Worm (Caenorhabditis elegans) whole organism, mixed stage, embryonic: ENCODE results near the gene Y71H2AM.11.

Source experiments
- ces-1 ChIP-seq: fragments of 150-350 bp; optimal IDR thresholded peaks from 2 replicates; lab custom pipeline; 2014; ENCODE audit warnings: missing biosample characterization, missing genetic modification reagents, missing genetic modification characterization
- flh-1 ChIP-seq: fragments of 200-800 bp; sonication (Bioruptor generic); optimal IDR thresholded peaks from 2 replicates; lab custom pipeline; 2018; ENCODE audit warnings: mild to moderate bottlenecking, missing genetic modification characterization, moderate library complexity, missing compliant biosample characterization
- lin-13 ChIP-seq: fragments of 150-350 bp; optimal IDR thresholded peaks from 2 replicates; lab custom pipeline; 2014; ENCODE audit warnings: missing biosample characterization, missing genetic modification characterization
- lin-32 ChIP-seq: fragments of 200-800 bp; sonication (Bioruptor generic); optimal IDR thresholded peaks from 2 replicates; lab custom pipeline; 2018; ENCODE audit warnings: mild to moderate bottlenecking, missing genetic modification characterization, missing compliant biosample characterization
- nhr-12 ChIP-seq: fragments of 150-350 bp; optimal IDR thresholded peaks from 2 replicates; lab custom pipeline; 2014; ENCODE audit warnings: missing biosample characterization, missing genetic modification characterization
- nhr-237 ChIP-seq: fragments of 150-350 bp; optimal IDR thresholded peaks from 2 replicates; lab custom pipeline; 2014; ENCODE audit warnings: missing biosample characterization, missing genetic modification characterization
- nhr-28 ChIP-seq: fragments of 150-350 bp; optimal IDR thresholded peaks from 2 replicates; lab custom pipeline; 2014; ENCODE audit warnings: missing biosample characterization, missing genetic modification characterization
- pha-4 ChIP-seq: fragments of 150-350 bp; optimal IDR thresholded peaks from 2 replicates; lab custom pipeline; 2018; ENCODE audit warnings: missing biosample characterization, missing genetic modification reagents, missing genetic modification characterization
- snpc-4 ChIP-seq: fragments of 150-350 bp; optimal IDR thresholded peaks from 2 replicates; lab custom pipeline; 2014; ENCODE audit warnings: missing biosample characterization, missing genetic modification characterization
- unc-62 ChIP-seq: fragments of 150-350 bp; optimal IDR thresholded peaks from 2 replicates; lab custom pipeline; 2014; ENCODE audit warnings: missing biosample characterization, missing genetic modification reagents, missing genetic modification characterization

DNA sequence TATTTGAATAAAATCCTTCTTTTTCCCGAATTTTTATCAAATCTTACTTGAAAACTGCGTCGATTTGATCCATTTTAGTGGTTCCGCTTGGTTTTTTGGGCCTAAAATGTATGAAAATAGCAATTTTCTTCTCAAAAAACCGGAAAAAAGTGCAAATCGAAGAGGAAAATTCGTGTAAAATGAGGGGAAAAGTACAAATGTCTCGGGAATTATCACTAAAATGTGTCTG lies at the start of gene Y71H2AM.11:
- TF ChIP-seq lin-13 (tag; lab: Kevin White, UChicago) (no peak), ces-1 (no peak), pha-4 (no peak), lin-32 (no peak), snpc-4 (tag; lab: Kevin White, UChicago) (no peak), nhr-237 (tag; lab: Kevin White, UChicago) (no peak), flh-1 (no peak), nhr-12 (tag; lab: Kevin White, UChicago) (no peak), nhr-28 (tag; lab: Kevin White, UChicago) (no peak), unc-62 (no peak)
